Worm (Caenorhabditis elegans) whole organism, L4/young adult: ENCODE data around the gene ZK632.12.

ENCODE experiments used
- W03F9.2 ChIP-seq: fragments of 150-350 bp; optimal IDR thresholded peaks from 2 replicates; lab custom pipeline; 2014; ENCODE audit warnings: missing biosample characterization, missing genetic modification characterization
- dao-5 ChIP-seq: sonication (generic microtip); optimal IDR thresholded peaks from 2 replicates; lab custom pipeline; 2016; ENCODE audit warnings: missing genotype, missing genetic modification characterization, moderate library complexity, missing compliant biosample characterization
- him-1 ChIP-seq: sonication (generic microtip); optimal IDR thresholded peaks from 2 replicates; lab custom pipeline; 2016; ENCODE audit warnings: missing genotype, missing genetic modification reagents, missing genetic modification characterization, missing compliant biosample characterization

- TF ChIP-seq him-1, result no peak
- no peak for TF ChIP-seq dao-5
- TF ChIP-seq W03F9.2 (tag; lab: Kevin White, UChicago), result no peak
Measured at ce11 chrIII:9848603-9849002, 18.0 kb downstream of the ZK632.12 start.
